Fruit fly (Drosophila melanogaster): ENCODE results near the gene FucT6.

FucT6 gene

dm6 chrX:11694959-11695882 is 14.5 kb downstream of the FucT6 start, which contains the start of gene PhKgamma (continued):
- TF ChIP-seq ftz-f1 (GFP tag; optimal IDR thresholded peaks at IDR 0.05) = peak; percentile 87
- TF ChIP-seq Chrac-16 (GFP tag; optimal IDR thresholded peaks at IDR 0.05) = no peak
- TF ChIP-seq Lhr (GFP tag; optimal IDR thresholded peaks at IDR 0.05) = peak; percentile 86
- peak; percentile 54 for TF ChIP-seq CG17829 (tag; optimal IDR thresholded peaks at IDR 0.05)
- no peak for TF ChIP-seq emc (GFP tag; optimal IDR thresholded peaks at IDR 0.05)
- peak in 1 of 2 experiments; percentile 6 for TF ChIP-seq Eip74EF (GFP tag; optimal IDR thresholded peaks at IDR 0.05)
- TF ChIP-seq CG33213 (GFP tag; optimal IDR thresholded peaks at IDR 0.05) = peak; percentile 73
- TF ChIP-seq scrt (GFP tag; optimal IDR thresholded peaks at IDR 0.05) = no peak
- no peak for TF ChIP-seq ase (GFP tag; IDR thresholded peaks at IDR 0.05)
- TF ChIP-seq Hr51 (GFP tag; optimal IDR thresholded peaks at IDR 0.05) = peak in 1 of 2 experiments; percentile 22
- TF ChIP-seq Dek (tag; optimal IDR thresholded peaks at IDR 0.05) = no peak
- TF ChIP-seq CG17385 (GFP tag; optimal IDR thresholded peaks at IDR 0.05) = peak; percentile 74
- TF ChIP-seq Antp (GFP tag; optimal IDR thresholded peaks at IDR 0.05) = peak; percentile 15
- no peak for TF ChIP-seq ac (GFP tag; optimal IDR thresholded peaks at IDR 0.05)
- TF ChIP-seq tio (GFP tag; optimal IDR thresholded peaks at IDR 0.05) = no peak
- peak; percentile 19 for TF ChIP-seq Mad (GFP tag; optimal IDR thresholded peaks at IDR 0.05)
- peak; percentile 74 for TF ChIP-seq CG14710 (tag; optimal IDR thresholded peaks at IDR 0.05)
- peak; percentile 74 for TF ChIP-seq CG12659 (GFP tag; optimal IDR thresholded peaks at IDR 0.05)
- TF ChIP-seq CG14860 (GFP tag; IDR thresholded peaks at IDR 0.05; ENCODE audit: partially characterized antibody) = peak; percentile 77
- peak; percentile 13 for TF ChIP-seq CG30403 (GFP tag; optimal IDR thresholded peaks at IDR 0.05)
- peak; percentile 78 for TF ChIP-seq HmgZ (tag; optimal IDR thresholded peaks at IDR 0.05)
- TF ChIP-seq grn (GFP tag; optimal IDR thresholded peaks at IDR 0.05) = peak; percentile 3
- TF ChIP-seq CG9437 (GFP tag; optimal IDR thresholded peaks at IDR 0.05) = no peak
- peak; percentile 98 for TF ChIP-seq Dref (GFP tag; IDR thresholded peaks at IDR 0.05)
- no peak for TF ChIP-seq kah (GFP tag; optimal IDR thresholded peaks at IDR 0.05)
- no peak for TF ChIP-seq pan (optimal IDR thresholded peaks at IDR 0.05)
- no peak for TF ChIP-seq pan (GFP tag; optimal IDR thresholded peaks at IDR 0.05 in 1 of 2, IDR thresholded peaks at IDR 0.05 in 1 of 2)
- TF ChIP-seq br (optimal IDR thresholded peaks at IDR 0.05) = no peak
- TF ChIP-seq pita (GFP tag; optimal IDR thresholded peaks at IDR 0.05) = peak; percentile 98
- TF ChIP-seq dmrt11E (tag; optimal IDR thresholded peaks at IDR 0.05) = no peak
- peak; percentile 37 for TF ChIP-seq CG12155 (GFP tag; optimal IDR thresholded peaks at IDR 0.05)
- TF ChIP-seq Bgb (GFP tag; IDR thresholded peaks at IDR 0.05; ENCODE audit: partially characterized antibody) = peak; percentile 97
- TF ChIP-seq sna (GFP tag; IDR thresholded peaks at IDR 0.05; ENCODE audit: partially characterized antibody) = peak; percentile 86

dm6 chrX:11689669-11690068 is 20.1 kb downstream of the FucT6 start:
- peak; percentile 53 for TF ChIP-seq CG1832 (GFP tag; optimal IDR thresholded peaks at IDR 0.05)
- TF ChIP-seq br (optimal IDR thresholded peaks at IDR 0.05) = no peak
- no peak for TF ChIP-seq CG6854 (GFP tag; optimal IDR thresholded peaks at IDR 0.05)
- TF ChIP-seq Trl (optimal IDR thresholded peaks at IDR 0.05) = peak in 1 of 2 experiments; percentile 20
- no peak for TF ChIP-seq Trl (GFP tag; optimal IDR thresholded peaks at IDR 0.05)
- TF ChIP-seq zf30C (GFP tag; optimal IDR thresholded peaks at IDR 0.05) = no peak
- TF ChIP-seq gce (GFP tag; IDR thresholded peaks at IDR 0.05) = no peak
- no peak for TF ChIP-seq aop (GFP tag; IDR thresholded peaks at IDR 0.05)
- TF ChIP-seq Lhr (GFP tag; optimal IDR thresholded peaks at IDR 0.05) = no peak
- TF ChIP-seq tll (GFP tag; optimal IDR thresholded peaks at IDR 0.05) = peak in 1 of 2 experiments; percentile 6
- TF ChIP-seq Elba2 (GFP tag; optimal IDR thresholded peaks at IDR 0.05) = no peak
- peak; percentile 47; the same call in 1 of the 2 replicates for TF ChIP-seq CG10321 (GFP tag; IDR thresholded peaks at IDR 0.05)

All from whole organism, embryonic.